Fruit fly (Drosophila melanogaster): ENCODE data around the gene TwdlH.

DNA sequence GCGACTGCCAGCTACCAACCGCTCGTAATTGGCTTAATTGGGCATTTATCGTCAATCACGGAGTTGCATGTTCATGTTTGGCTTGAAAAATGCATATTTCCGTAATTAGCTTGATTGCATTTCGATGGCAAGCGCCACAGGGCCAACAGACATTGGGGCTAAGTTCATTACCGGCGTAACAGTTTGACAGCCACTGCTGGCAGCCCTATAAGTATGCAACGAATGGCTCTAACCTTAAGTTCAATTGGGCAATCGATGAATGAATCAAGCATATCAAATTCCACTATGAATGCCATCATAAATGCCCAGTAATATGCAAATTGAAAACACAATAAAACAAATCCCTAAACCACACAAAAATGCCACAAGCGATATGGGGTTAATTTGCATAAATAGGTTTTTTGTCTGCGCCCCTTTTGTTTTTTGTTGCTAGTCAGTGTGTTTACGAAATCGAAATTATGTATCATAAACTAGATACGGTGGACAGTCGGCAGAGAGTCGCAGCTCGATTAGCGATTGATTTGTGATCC, 21.9 kb downstream of the TwdlH start:
- TF ChIP-seq Myc (optimal IDR thresholded peaks at IDR 0.05) (no peak), insv (optimal IDR thresholded peaks at IDR 0.05) (no peak), h (optimal IDR thresholded peaks at IDR 0.05) (no peak), ttk (optimal IDR thresholded peaks at IDR 0.05) (no peak)
